Worm (Caenorhabditis elegans) whole organism, late embryonic: ENCODE data around the gene str-161.

Experiments
- hlh-30 ChIP-seq: sonication (generic microtip); optimal IDR thresholded peaks from 2 replicates; lab custom pipeline; 2017; ENCODE audit warnings: antibody characterized with exemption, missing genetic modification characterization, missing compliant biosample characterization; ENCODE audit not compliant: insufficient read depth
- nfya-1 ChIP-seq: sonication (generic microtip); optimal IDR thresholded peaks from 2 replicates; lab custom pipeline; 2017; ENCODE audit warnings: missing genetic modification characterization, mild to moderate bottlenecking, missing compliant biosample characterization, antibody characterized with exemption, moderate library complexity
- tbx-2 ChIP-seq: sonication (generic microtip); optimal IDR thresholded peaks from 2 replicates; lab custom pipeline; 2016; ENCODE audit warnings: missing genetic modification characterization, missing compliant biosample characterization

- TF ChIP-seq nfya-1 (tag; lab: Kevin White, UChicago) (no peak), hlh-30 (tag; lab: Kevin White, UChicago) (no peak), tbx-2 (no peak)
These were observed 13.9 kb upstream of the str-161 start, which contains the start of gene str-158 for ce11 chrIV:4917774-4918173.
